Worm (Caenorhabditis elegans): Measurements from ENCODE around the gene C16C8.25.

DNA sequence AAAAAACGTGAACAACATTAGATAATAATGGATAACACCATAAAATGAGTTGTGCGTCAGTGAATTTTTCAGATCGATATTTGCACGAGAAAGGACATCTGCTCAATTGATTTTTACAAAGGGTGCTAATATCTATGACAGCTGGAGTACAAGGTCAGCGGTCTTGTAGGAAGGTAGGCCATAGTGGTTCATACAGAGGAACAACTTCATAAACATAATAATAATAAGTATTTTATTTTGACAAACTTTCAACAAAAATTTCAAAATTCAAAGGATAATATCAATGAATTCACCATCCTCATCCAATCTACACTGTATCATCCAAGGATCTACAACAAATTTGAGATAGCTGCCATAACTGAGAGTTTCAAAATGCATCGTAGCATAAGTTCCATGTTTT lies 28.1 kb downstream of the C16C8.25 start, which contains the start of gene fbxb-104:
- TF ChIP-seq klf-2 (GFP tag; conservative IDR thresholded peaks at IDR 0.05) = no peak
- TF ChIP-seq flt-1 (GFP tag; IDR thresholded peaks at IDR 0.05) = no peak
- TF ChIP-seq ztf-23 (GFP tag; IDR thresholded peaks at IDR 0.05) = no peak
- TF ChIP-seq ztf-29 (GFP tag; IDR thresholded peaks at IDR 0.05) = no peak
- no peak for TF ChIP-seq med-1 (GFP tag; optimal IDR thresholded peaks at IDR 0.05; ENCODE audit: insufficient read depth)
- no peak for TF ChIP-seq cog-1 (tag; optimal IDR thresholded peaks at IDR 0.05)
- TF ChIP-seq tab-1 (GFP tag; IDR thresholded peaks at IDR 0.05) = no peak

Measured in whole organism, midembryonic.